Fruit fly (Drosophila melanogaster) whole organism, wandering third instar larva: Measurements from ENCODE around the gene cm.

Source experiments
- CrebA ChIP-seq: fragments of 200-800 bp; sonication (Bioruptor generic); optimal IDR thresholded peaks from 2 replicates; lab custom pipeline; 2016; ENCODE audit warnings: missing biosample characterization, mild to moderate bottlenecking, missing genetic modification characterization, borderline replicate concordance
- Dif ChIP-seq: fragments of 200-275, 200-300 bp; sonication (Bioruptor generic); optimal IDR thresholded peaks from 2 replicates; lab custom pipeline; 2018; ENCODE audit warnings: missing biosample characterization, missing genetic modification characterization; ENCODE audit not compliant: partially characterized antibody
- Hnf4 ChIP-seq: fragments of 200-800 bp; sonication (Bioruptor generic); optimal IDR thresholded peaks from 2 replicates; lab custom pipeline; 2016; ENCODE audit warnings: missing biosample characterization, mild to moderate bottlenecking, missing genetic modification characterization
- Mio ChIP-seq: sonication (Bioruptor generic); optimal IDR thresholded peaks from 2 replicates; lab custom pipeline; 2016; ENCODE audit warnings: missing biosample characterization, missing genetic modification characterization
- OdsH ChIP-seq: fragments of 200-800 bp; sonication (Bioruptor generic); optimal IDR thresholded peaks from 2 replicates; lab custom pipeline; 2016; ENCODE audit warnings: missing biosample characterization, mild to moderate bottlenecking, missing genetic modification characterization
- Vsx2 ChIP-seq: fragments of 200-300, 225-300 bp; sonication (Bioruptor generic); optimal IDR thresholded peaks from 2 replicates; lab custom pipeline; 2018; ENCODE audit warnings: missing biosample characterization, missing genetic modification characterization; ENCODE audit not compliant: partially characterized antibody
- br ChIP-seq: fragments of 200-800 bp; sonication (Bioruptor generic); optimal IDR thresholded peaks from 2 replicates; lab custom pipeline; 2016; ENCODE audit warnings: missing biosample characterization, missing genetic modification characterization
- brk ChIP-seq: fragments of 200-800 bp; sonication (Bioruptor generic); optimal IDR thresholded peaks from 2 replicates; lab custom pipeline; 2016; ENCODE audit warnings: missing biosample characterization, mild to moderate bottlenecking, missing genetic modification characterization
- ey ChIP-seq: fragments of 200-800 bp; sonication (Bioruptor generic); optimal IDR thresholded peaks from 2 replicates; lab custom pipeline; 2016; ENCODE audit warnings: missing biosample characterization, missing genetic modification characterization
- foxo ChIP-seq, 2 experiments: fragments of 200-800 bp; sonication (Bioruptor generic); optimal IDR thresholded peaks; 2 replicates in 1 of 2; 3 replicates in 1 of 2; lab custom pipeline; 2016 to 2017; ENCODE audit warnings: missing biosample characterization in 2 of 2, missing genetic modification characterization in 2 of 2
- pan ChIP-seq: fragments of >200 bp; optimal IDR thresholded peaks from 2 replicates; lab custom pipeline; 2017
- tai ChIP-seq: sonication (Bioruptor generic); optimal IDR thresholded peaks from 2 replicates; lab custom pipeline; 2016; ENCODE audit warnings: missing biosample characterization, missing genetic modification characterization
- usp ChIP-seq: fragments of >200 bp; optimal IDR thresholded peaks from 2 replicates; lab custom pipeline; 2017; ENCODE audit warnings: missing biosample characterization, missing genetic modification characterization
- woc ChIP-seq: sonication (Bioruptor generic); optimal IDR thresholded peaks from 2 replicates; lab custom pipeline; 2016; ENCODE audit warnings: missing biosample characterization, mild to moderate bottlenecking, missing genetic modification characterization

dm6 chrX:6995258-6995657 is 15.7 kb downstream of the cm start:
- TF ChIP-seq br (GFP tag; lab: Kevin White, UChicago) (no peak), foxo (GFP tag; optimal IDR thresholded peaks at IDR 0.05; lab: Kevin White, UChicago) (no peak), woc (GFP tag; lab: Kevin White, UChicago) (no peak), CrebA (GFP tag; lab: Kevin White, UChicago) (no peak), Vsx2 (GFP tag; lab: Kevin White, UChicago) (no peak), ey (GFP tag; lab: Kevin White, UChicago) (no peak), pan (lab: Kevin White, UChicago) (no peak), tai (no peak), Mio (GFP tag; lab: Kevin White, UChicago) (no peak), brk (GFP tag; lab: Kevin White, UChicago) (no peak), OdsH (no peak), usp (GFP tag; lab: Kevin White, UChicago) (no peak), Dif (GFP tag; lab: Kevin White, UChicago) (no peak), Hnf4 (no peak)
